Worm (Caenorhabditis elegans) whole organism, L4/young adult: ENCODE measurements around the gene Y53F4B.24.

Experiments
- dao-5 ChIP-seq: sonication (generic microtip); optimal IDR thresholded peaks from 2 replicates; lab custom pipeline; 2016; ENCODE audit warnings: missing genotype, missing genetic modification characterization, moderate library complexity, missing compliant biosample characterization
- him-1 ChIP-seq: sonication (generic microtip); optimal IDR thresholded peaks from 2 replicates; lab custom pipeline; 2016; ENCODE audit warnings: missing genotype, missing genetic modification reagents, missing genetic modification characterization, missing compliant biosample characterization

DNA sequence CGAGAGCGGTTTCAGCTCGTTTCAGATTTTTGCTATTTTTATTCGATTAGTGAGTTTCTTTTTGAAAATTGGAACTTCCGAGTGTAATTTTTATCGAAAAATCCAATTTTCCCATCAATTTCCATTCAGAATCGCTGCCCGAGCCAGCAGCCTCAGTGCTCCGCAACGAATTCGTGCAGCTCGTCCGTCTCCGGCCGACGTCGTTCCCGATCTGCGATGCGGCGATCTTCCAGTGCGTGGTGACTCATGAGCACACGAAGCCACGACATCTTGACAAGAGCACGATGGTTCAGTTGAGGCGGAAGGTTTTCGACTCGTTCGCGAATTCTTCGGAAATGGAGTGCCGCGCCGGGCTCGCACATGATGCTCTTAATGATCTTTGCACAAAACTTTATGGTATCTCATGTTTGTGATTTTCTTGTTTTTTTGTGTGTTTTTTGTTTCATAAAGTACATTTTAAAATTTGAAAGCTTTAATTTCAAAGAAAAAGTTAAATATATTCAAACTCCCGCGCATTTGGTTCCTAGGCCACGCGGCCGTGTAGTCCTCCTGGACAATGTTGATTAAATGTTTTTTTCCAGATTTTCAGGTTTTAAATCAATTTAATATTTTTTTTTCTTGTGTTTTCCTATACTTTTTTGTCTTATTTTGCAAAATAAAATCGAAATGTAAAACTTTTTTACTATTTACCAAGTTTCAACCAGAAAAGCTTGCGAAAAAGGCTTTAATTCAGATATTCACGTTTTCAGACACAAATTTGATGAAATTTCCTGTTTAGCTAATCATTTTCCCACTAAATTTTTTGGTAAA lies 44.9 kb downstream of the Y53F4B.24 start:
- TF ChIP-seq him-1 (tag; lab: Kevin White, UChicago) (no peak), dao-5 (tag; lab: Kevin White, UChicago) (no peak)
